Worm (Caenorhabditis elegans): ENCODE results near the gene ugt-21.

ugt-21 gene

ce11 chrIV:9511221-9511638, 11.1 kb downstream of the ugt-21 start (continued):
- TF ChIP-seq daf-8 (GFP tag; IDR thresholded peaks at IDR 0.05): no peak
- TF ChIP-seq spr-3 (GFP tag; optimal IDR thresholded peaks at IDR 0.05): peak; percentile 59
- TF ChIP-seq Y105C5A.15 (GFP tag; IDR thresholded peaks at IDR 0.05): 0 out of 2 replicates have a peak, but pooled peaks have one; percentile 13
- peak; percentile 50 for TF ChIP-seq snpc-1.2 (GFP tag; IDR thresholded peaks at IDR 0.05)
- TF ChIP-seq dve-1 (tag; optimal IDR thresholded peaks at IDR 0.05; ENCODE audit: insufficient read depth): peak; percentile 89
- TF ChIP-seq hmg-1.1 (GFP tag; IDR thresholded peaks at IDR 0.05): peak; percentile 62
- TF ChIP-seq lir-3 (tag; optimal IDR thresholded peaks at IDR 0.05): no peak
- TF ChIP-seq madf-5 (GFP tag; IDR thresholded peaks at IDR 0.05): no peak
- TF ChIP-seq lin-29 (GFP tag; IDR thresholded peaks at IDR 0.05): no peak
- TF ChIP-seq lin-1 (GFP tag; IDR thresholded peaks at IDR 0.05): no peak
- 0 out of 2 replicates have a peak, but pooled peaks have one; percentile 7 for TF ChIP-seq saeg-2 (GFP tag; IDR thresholded peaks at IDR 0.05)
- 0 out of 2 replicates have a peak, but pooled peaks have one; percentile 26 for TF ChIP-seq lim-7 (GFP tag; IDR thresholded peaks at IDR 0.05)
- peak; percentile 62 for TF ChIP-seq F49E8.2 (tag; optimal IDR thresholded peaks at IDR 0.05; ENCODE audit: borderline replicate concordance)
- no peak for TF ChIP-seq tag-97 (GFP tag; IDR thresholded peaks at IDR 0.05)
- TF ChIP-seq jun-1 (tag; optimal IDR thresholded peaks at IDR 0.05): peak; percentile 1
- peak; percentile 95 for TF ChIP-seq snpc-4 (tag; optimal IDR thresholded peaks at IDR 0.05)
- no peak for TF ChIP-seq dmd-8 (GFP tag; IDR thresholded peaks at IDR 0.05)
- peak; percentile 17 for TF ChIP-seq nhr-25 (tag; optimal IDR thresholded peaks at IDR 0.05; ENCODE audit: borderline replicate concordance, insufficient read depth)
- TF ChIP-seq ZK546.5 (tag; optimal IDR thresholded peaks at IDR 0.05): no peak
- peak; percentile 62 for TF ChIP-seq ces-1 (GFP tag; optimal IDR thresholded peaks at IDR 0.05)
- peak; percentile 46 for TF ChIP-seq dmd-6 (GFP tag; IDR thresholded peaks at IDR 0.05)
- TF ChIP-seq lin-13 (GFP tag; optimal IDR thresholded peaks at IDR 0.05): peak; percentile 11
- TF ChIP-seq zag-1 (tag; optimal IDR thresholded peaks at IDR 0.05): no peak
- no peak for TF ChIP-seq ZK337.2 (GFP tag; IDR thresholded peaks at IDR 0.05)
- no peak for TF ChIP-seq dmd-9 (GFP tag; IDR thresholded peaks at IDR 0.05)
- no peak for TF ChIP-seq nhr-28 (tag; optimal IDR thresholded peaks at IDR 0.05)
- TF ChIP-seq daf-16 (GFP tag; optimal IDR thresholded peaks at IDR 0.05): peak; percentile 5 to 13
- peak; percentile 25 for TF ChIP-seq daf-16 (tag; optimal IDR thresholded peaks at IDR 0.05)
- TF ChIP-seq lin-39 (tag; optimal IDR thresholded peaks at IDR 0.05): no peak
- TF ChIP-seq nhr-48 (tag; optimal IDR thresholded peaks at IDR 0.05): peak; percentile 74
- TF ChIP-seq mxl-2 (GFP tag; conservative IDR thresholded peaks at IDR 0.05): no peak
- TF ChIP-seq pha-4 (GFP tag; IDR thresholded peaks at IDR 0.05): peak; percentile 56; the same call in 1 of the 2 replicates
- no peak for TF ChIP-seq pha-4 (tag; optimal IDR thresholded peaks at IDR 0.05)
- peak; percentile 90 for TF ChIP-seq mep-1 (tag; optimal IDR thresholded peaks at IDR 0.05)
- no peak for TF ChIP-seq gei-8 (GFP tag; optimal IDR thresholded peaks at IDR 0.05)
- no peak for TF ChIP-seq attf-4 (tag; optimal IDR thresholded peaks at IDR 0.05)
- TF ChIP-seq mdt-29 (GFP tag; IDR thresholded peaks at IDR 0.05): 0 out of 2 replicates have a peak, but pooled peaks have one; percentile 28
- no peak for TF ChIP-seq R02D3.7 (tag; optimal IDR thresholded peaks at IDR 0.05)
- TF ChIP-seq Y5F2A.4 (GFP tag; optimal IDR thresholded peaks at IDR 0.05): no peak
- no peak for TF ChIP-seq F44E2.7 (GFP tag; IDR thresholded peaks at IDR 0.05)
- TF ChIP-seq egl-43 (GFP tag; IDR thresholded peaks at IDR 0.05): no peak
- peak; percentile 46 for TF ChIP-seq ceh-32 (tag; optimal IDR thresholded peaks at IDR 0.05; ENCODE audit: poor library complexity)
- no peak for TF ChIP-seq egl-27 (tag; optimal IDR thresholded peaks at IDR 0.05)
- TF ChIP-seq zip-2 (tag; optimal IDR thresholded peaks at IDR 0.05): peak; percentile 39
- TF ChIP-seq ctbp-1 (GFP tag; IDR thresholded peaks at IDR 0.05): no peak; the same call in none of the 2 replicates
- TF ChIP-seq dpl-1 (GFP tag; optimal IDR thresholded peaks at IDR 0.05): peak; percentile 41
- TF ChIP-seq sdz-12 (GFP tag; optimal IDR thresholded peaks at IDR 0.05): peak; percentile 75
- peak in 1 of 2 experiments; percentile 71 for TF ChIP-seq mdl-1 (tag; optimal IDR thresholded peaks at IDR 0.05)
- no peak for TF ChIP-seq D1046.2 (GFP tag; IDR thresholded peaks at IDR 0.05)
- no peak for TF ChIP-seq ceh-44 (GFP tag; IDR thresholded peaks at IDR 0.05)
- no peak for TF ChIP-seq mxl-3 (GFP tag; optimal IDR thresholded peaks at IDR 0.05)
